Worm (Caenorhabditis elegans) whole organism, L4 larva: ENCODE results near the gene C34H4.2.

Source experiments
- D1046.2 ChIP-seq: fragments of 200-800 bp; sonication (Bioruptor generic); IDR thresholded peaks from 2 replicates; pipeline ENCODE4 v1.3.6; 2022; ENCODE audit warnings: missing genetic modification characterization, missing compliant biosample characterization
- F10B5.3 ChIP-seq: sonication (generic microtip); optimal IDR thresholded peaks from 2 replicates; lab custom pipeline; 2016; ENCODE audit warnings: mild to moderate bottlenecking, missing genetic modification characterization, missing compliant biosample characterization
- F26F4.8 ChIP-seq: fragments of 200-800 bp; sonication (Bioruptor generic); conservative IDR thresholded peaks from 2 replicates; pipeline ENCODE4 v1.3.6; 2022; ENCODE audit warnings: missing genetic modification characterization, missing compliant biosample characterization
- F49E8.2 ChIP-seq: sonication (generic microtip); optimal IDR thresholded peaks from 2 replicates; lab custom pipeline; 2016; ENCODE audit warnings: missing compliant biosample characterization, mild to moderate bottlenecking, missing genetic modification characterization, borderline replicate concordance
- ZK546.5 ChIP-seq, 2 experiments: sonication (generic microtip); optimal IDR thresholded peaks; 2 replicates each; lab custom pipeline; 2017; ENCODE audit warnings: missing biosample characterization in 2 of 2, missing genetic modification characterization in 2 of 2
- aha-1 ChIP-seq: fragments of 150-350 bp; peaks from one replicate; lab custom pipeline; 2014; ENCODE audit warnings: missing biosample characterization, missing genetic modification characterization
- ama-1 ChIP-seq: fragments of 150-350 bp; optimal IDR thresholded peaks from 2 replicates; lab custom pipeline; 2014; ENCODE audit warnings: inconsistent platforms, mixed read lengths
- arid-1 ChIP-seq: fragments of 200-800 bp; sonication (Bioruptor generic); conservative IDR thresholded peaks from 2 replicates; pipeline ENCODE4 v1.3.6; 2022; ENCODE audit warnings: missing genetic modification reagents, missing genetic modification characterization, missing compliant biosample characterization
- ceh-28 ChIP-seq: fragments of 150-350 bp; optimal IDR thresholded peaks from 2 replicates; lab custom pipeline; 2014; ENCODE audit warnings: missing biosample characterization, missing genetic modification reagents, missing genetic modification characterization
- daf-8 ChIP-seq: fragments of 200-800 bp; sonication (Bioruptor generic); IDR thresholded peaks from 2 replicates; pipeline ENCODE4 v1.3.6; 2022; ENCODE audit warnings: missing genetic modification characterization, missing compliant biosample characterization
- dmd-9 ChIP-seq: fragments of 200-800 bp; sonication (Bioruptor generic); IDR thresholded peaks from 2 replicates; pipeline ENCODE4 v1.3.6; 2022; ENCODE audit warnings: missing genetic modification reagents, missing genetic modification characterization, missing compliant biosample characterization
- dpl-1 ChIP-seq: fragments of 150-350 bp; optimal IDR thresholded peaks from 2 replicates; lab custom pipeline; 2014; ENCODE audit warnings: missing biosample characterization, missing genetic modification reagents, missing genetic modification characterization
- egl-43 ChIP-seq: fragments of 200-800 bp; sonication (Bioruptor generic); IDR thresholded peaks from 2 replicates; pipeline ENCODE4 v1.3.6; 2022; ENCODE audit warnings: missing genetic modification reagents, missing genetic modification characterization, missing compliant biosample characterization
- hif-1 ChIP-seq, 2 experiments: sonication (generic microtip); optimal IDR thresholded peaks; 2 replicates each; lab custom pipeline; 2016 to 2017; ENCODE audit warnings: missing compliant biosample characterization in 2 of 2, missing genetic modification characterization in 2 of 2, missing genetic modification reagents in 2 of 2, missing genotype in 2 of 2, mild to moderate bottlenecking in 1 of 2
- lin-29 ChIP-seq: fragments of 200-800 bp; sonication (Bioruptor generic); IDR thresholded peaks from 2 replicates; pipeline ENCODE4 v1.3.6; 2022; ENCODE audit warnings: missing genetic modification reagents, missing genetic modification characterization, missing compliant biosample characterization
- lsy-2 ChIP-seq, 2 experiments: fragments of 150-350 bp in 1 of 2; sonication (generic microtip) in 1 of 2; optimal IDR thresholded peaks; 2 replicates each; lab custom pipeline; 2014 to 2017; ENCODE audit warnings: missing biosample characterization in 2 of 2, missing genetic modification characterization in 2 of 2
- madf-5 ChIP-seq, 2 experiments: fragments of 200-800 bp; sonication (Bioruptor generic); IDR thresholded peaks; 2 replicates each; pipeline ENCODE4 v1.3.6; 2022; ENCODE audit warnings: missing compliant biosample characterization in 2 of 2, missing genetic modification characterization in 2 of 2
- mep-1 ChIP-seq: fragments of 150-350 bp; sonication (generic microtip); optimal IDR thresholded peaks from 3 replicates; lab custom pipeline; 2014; ENCODE audit warnings: missing biosample characterization, missing genetic modification characterization
- mes-2 ChIP-seq: sonication (generic microtip); optimal IDR thresholded peaks from 2 replicates; lab custom pipeline; 2016; ENCODE audit warnings: missing genotype, mild to moderate bottlenecking, missing genetic modification characterization, missing compliant biosample characterization; ENCODE audit not compliant: poor library complexity, severe bottlenecking
- mxl-2 ChIP-seq: fragments of 200-800 bp; sonication (Bioruptor generic); conservative IDR thresholded peaks from 2 replicates; pipeline ENCODE4 v1.3.6; 2022; ENCODE audit warnings: missing genetic modification reagents, missing genetic modification characterization, missing compliant biosample characterization
- mxl-3 ChIP-seq: fragments of 200-800 bp; sonication (Bioruptor generic); optimal IDR thresholded peaks from 2 replicates; lab custom pipeline; 2018; ENCODE audit warnings: mild to moderate bottlenecking, missing genetic modification characterization, missing compliant biosample characterization
- nhr-111 ChIP-seq: fragments of 200-800 bp; sonication (Bioruptor generic); optimal IDR thresholded peaks from 2 replicates; lab custom pipeline; 2018; ENCODE audit warnings: mild to moderate bottlenecking, missing genetic modification characterization, missing compliant biosample characterization
- nhr-25 ChIP-seq: sonication (generic microtip); optimal IDR thresholded peaks from 2 replicates; lab custom pipeline; 2017; ENCODE audit warnings: missing genetic modification characterization, mild to moderate bottlenecking, missing compliant biosample characterization, antibody characterized with exemption, moderate library complexity, borderline replicate concordance; ENCODE audit not compliant: insufficient read depth
- nhr-77 ChIP-seq: fragments of 150-350 bp; optimal IDR thresholded peaks from 2 replicates; lab custom pipeline; 2014; ENCODE audit warnings: missing biosample characterization, missing genetic modification characterization
- pha-4 ChIP-seq, 2 experiments: fragments of 150-350 bp in 1 of 2; fragments of 200-800 bp in 1 of 2; sonication (Bioruptor generic) in 1 of 2; IDR thresholded peaks in 1 of 2; optimal IDR thresholded peaks in 1 of 2; 2 replicates each; pipeline versions ENCODE4 v1.3.6 to Lab custom; 2014 to 2022; ENCODE audit warnings: missing genetic modification characterization in 2 of 2, missing genetic modification reagents in 2 of 2, missing biosample characterization in 1 of 2, missing compliant biosample characterization in 1 of 2
- php-3 ChIP-seq: fragments of 200-800 bp; sonication (Bioruptor generic); IDR thresholded peaks from 2 replicates; pipeline ENCODE4 v1.3.6; 2022; ENCODE audit warnings: missing genetic modification reagents, missing genetic modification characterization, missing compliant biosample characterization
- pqm-1 ChIP-seq: sonication (generic microtip); optimal IDR thresholded peaks from 2 replicates; lab custom pipeline; 2017; ENCODE audit warnings: missing biosample characterization, missing genetic modification characterization
- rbr-2 ChIP-seq: sonication (generic microtip); optimal IDR thresholded peaks from 2 replicates; lab custom pipeline; 2016; ENCODE audit warnings: missing genotype, missing genetic modification characterization, missing compliant biosample characterization
- set-16 ChIP-seq: fragments of 200-800 bp; sonication (Bioruptor generic); IDR thresholded peaks from 2 replicates; pipeline ENCODE4 v1.3.6; 2022; ENCODE audit warnings: missing genetic modification reagents, missing genetic modification characterization, missing compliant biosample characterization
- skn-1 ChIP-seq: fragments of 150-350 bp; optimal IDR thresholded peaks from 2 replicates; lab custom pipeline; 2014; ENCODE audit warnings: missing biosample characterization, missing genetic modification characterization
- snpc-4 ChIP-seq: fragments of 150-350 bp; optimal IDR thresholded peaks from 2 replicates; lab custom pipeline; 2014; ENCODE audit warnings: missing biosample characterization, missing genetic modification characterization
- spr-3 ChIP-seq: fragments of 200-800 bp; sonication (Bioruptor generic); optimal IDR thresholded peaks from 2 replicates; lab custom pipeline; 2018; ENCODE audit warnings: mild to moderate bottlenecking, missing genetic modification characterization, missing compliant biosample characterization
- tra-1 ChIP-seq: fragments of 200-800 bp; sonication (Bioruptor generic); IDR thresholded peaks from 2 replicates; pipeline ENCODE4 v1.3.6; 2022; ENCODE audit warnings: missing genetic modification reagents, missing genetic modification characterization, missing compliant biosample characterization
- unc-39 ChIP-seq: sonication (generic microtip); optimal IDR thresholded peaks from 2 replicates; lab custom pipeline; 2017; ENCODE audit warnings: missing biosample characterization, missing genetic modification characterization
- zfp-2 ChIP-seq: sonication (generic microtip); optimal IDR thresholded peaks from 2 replicates; lab custom pipeline; 2016; ENCODE audit warnings: mild to moderate bottlenecking, missing genetic modification characterization, missing compliant biosample characterization
- zfp-3 ChIP-seq: fragments of 200-800 bp; sonication (Bioruptor generic); conservative IDR thresholded peaks from 2 replicates; pipeline ENCODE4 v1.3.6; 2022; ENCODE audit warnings: missing genetic modification reagents, missing genetic modification characterization, missing compliant biosample characterization
- ztf-11 ChIP-seq: fragments of 150-350 bp; optimal IDR thresholded peaks from 2 replicates; lab custom pipeline; 2014; ENCODE audit warnings: missing biosample characterization, missing genetic modification characterization

The C34H4.2 gene

DNA sequence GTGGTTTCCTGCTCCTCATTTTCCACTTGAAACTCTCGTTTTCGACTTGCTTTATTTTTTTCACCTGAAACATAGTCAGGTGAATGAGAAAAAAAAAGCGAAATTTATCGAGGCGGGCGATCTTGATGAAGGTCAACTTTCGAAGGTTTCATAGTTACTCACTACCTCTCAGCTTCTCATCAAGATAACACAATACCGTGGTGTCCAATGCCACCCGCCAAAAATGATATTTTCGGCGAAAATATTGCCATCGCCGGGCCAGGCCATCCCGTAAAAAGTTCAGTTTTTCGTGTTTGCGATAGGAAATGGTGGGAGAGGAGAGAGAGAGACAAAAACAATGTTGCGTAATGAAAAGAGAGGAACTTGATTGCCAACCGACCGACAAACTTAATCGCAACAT is 6.4 kb upstream of the C34H4.2 start:
- TF ChIP-seq mep-1 (no peak), zfp-3 (GFP tag; lab: Robert Waterston, UW) (no peak)

DNA sequence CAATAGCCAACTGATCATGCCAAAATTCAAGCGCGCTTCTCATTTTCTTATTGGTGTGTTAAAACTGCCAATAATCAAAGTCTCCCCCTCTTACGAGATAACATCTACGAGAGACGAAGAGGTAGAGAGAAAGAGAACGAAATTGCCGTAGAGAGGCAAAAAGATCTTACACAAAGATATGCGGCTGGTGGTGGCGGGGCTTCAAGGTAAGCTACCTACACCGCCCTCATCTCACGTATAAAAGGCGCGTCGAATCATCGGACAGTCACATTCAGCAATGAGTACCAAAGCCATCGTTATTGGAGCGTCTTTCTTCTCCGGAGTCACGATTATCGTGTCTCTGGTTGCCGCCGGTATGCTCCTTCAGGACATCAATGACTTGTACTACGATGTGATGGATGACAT is 5.1 kb upstream of the C34H4.2 start, which contains the start of gene col-107:
TSS of gene col-107 (plus strand) at position 265 of the 405 bp plus-strand sequence.
- peak; percentile 16 for TF ChIP-seq mes-2 (tag; lab: Kevin White, UChicago)
- peak; percentile 1 for TF ChIP-seq nhr-25
- 0 out of 2 replicates have a peak, but pooled peaks have one; percentile 11 for TF ChIP-seq arid-1 (GFP tag; lab: Robert Waterston, UW)
- TF ChIP-seq aha-1 (tag; lab: Kevin White, UChicago) = peak; percentile 70
- TF ChIP-seq dpl-1 = no peak
- TF ChIP-seq hif-1 (tag; optimal IDR thresholded peaks at IDR 0.05; lab: Kevin White, UChicago) = no peak
- peak; percentile 85 for TF ChIP-seq ama-1
- 0 out of 2 replicates have a peak, but pooled peaks have one; percentile 9 for TF ChIP-seq F26F4.8 (GFP tag; lab: Robert Waterston, UW)
- TF ChIP-seq pqm-1 = no peak
- TF ChIP-seq, all 104 proteins: peak for 6

DNA sequence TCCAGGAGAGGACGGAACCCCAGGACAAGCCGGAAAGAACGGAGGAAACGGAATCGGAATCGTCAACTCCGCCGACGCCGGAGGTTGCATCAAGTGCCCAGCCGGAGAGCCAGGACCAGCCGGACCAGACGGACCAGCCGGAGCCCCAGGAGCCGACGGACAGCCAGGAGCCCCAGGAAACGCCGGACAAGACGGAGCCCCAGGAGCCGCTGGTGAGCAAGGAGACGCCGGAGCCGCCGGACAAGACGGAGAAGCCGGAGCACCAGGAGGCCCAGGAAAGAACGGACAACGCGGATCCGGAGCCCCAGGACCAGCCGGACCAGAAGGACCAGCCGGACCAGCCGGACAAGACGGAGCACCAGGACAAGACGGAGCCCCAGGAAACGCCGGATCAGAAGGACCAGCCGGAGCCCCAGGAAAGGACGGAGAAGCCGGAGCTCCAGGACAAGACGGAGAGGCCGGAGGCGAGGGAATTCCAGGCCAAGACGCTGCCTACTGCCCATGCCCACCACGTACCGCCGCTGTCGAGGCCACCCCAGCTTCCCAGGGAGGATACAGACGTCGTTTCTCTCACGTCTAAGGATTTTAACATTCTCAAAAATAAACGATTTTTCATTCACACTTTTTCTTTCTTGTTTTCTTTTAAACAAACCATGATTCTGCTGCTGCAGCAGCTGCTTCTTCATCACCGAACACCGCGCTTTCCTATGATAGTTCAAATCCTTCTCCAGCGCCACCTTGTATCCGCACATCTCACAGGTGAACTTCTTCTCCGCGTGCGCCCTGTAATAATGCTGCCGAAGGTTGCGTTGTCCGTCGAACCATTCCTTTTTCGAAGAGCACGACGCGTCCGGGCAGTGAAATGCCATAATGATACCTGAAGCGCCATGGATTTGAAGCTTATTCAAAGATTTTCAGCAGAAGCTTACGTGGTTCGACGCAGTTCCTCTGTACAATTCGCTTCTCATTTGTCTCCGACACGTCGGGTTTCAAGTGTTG is 4.2 kb upstream of the C34H4.2 start:
- TF ChIP-seq mes-2 (tag; lab: Kevin White, UChicago) (peak; percentile 5), D1046.2 (GFP tag; lab: Robert Waterston, UW) (no peak), tra-1 (GFP tag; lab: Robert Waterston, UW) (0 out of 2 replicates have a peak, but pooled peaks have one; percentile 17), pha-4 (GFP tag; IDR thresholded peaks at IDR 0.05; lab: Robert Waterston, UW) (peak; percentile 83; the same call in 1 of the 2 replicates), pha-4 (tag; optimal IDR thresholded peaks at IDR 0.05; lab: Kevin White, UChicago) (no peak), aha-1 (tag; lab: Kevin White, UChicago) (peak; percentile 84), pqm-1 (no peak), ztf-11 (no peak), F10B5.3 (no peak), ama-1 (peak; percentile 85), nhr-111 (GFP tag; lab: Kevin White, UChicago) (peak; percentile 9), mxl-2 (GFP tag; lab: Robert Waterston, UW) (no peak), set-16 (GFP tag; lab: Robert Waterston, UW) (peak; percentile 99), madf-5 (GFP tag; IDR thresholded peaks at IDR 0.05; lab: Robert Waterston, UW) (peak in 1 of 2 experiments; percentile 100; a peak in 2 of 4 replicates), dmd-9 (no peak), rbr-2 (tag; lab: Kevin White, UChicago) (peak; percentile 41), egl-43 (peak; percentile 50; the same call in 1 of the 2 replicates), mxl-3 (GFP tag; lab: Kevin White, UChicago) (peak; percentile 9), nhr-77 (no peak), spr-3 (GFP tag; lab: Kevin White, UChicago) (no peak)

DNA sequence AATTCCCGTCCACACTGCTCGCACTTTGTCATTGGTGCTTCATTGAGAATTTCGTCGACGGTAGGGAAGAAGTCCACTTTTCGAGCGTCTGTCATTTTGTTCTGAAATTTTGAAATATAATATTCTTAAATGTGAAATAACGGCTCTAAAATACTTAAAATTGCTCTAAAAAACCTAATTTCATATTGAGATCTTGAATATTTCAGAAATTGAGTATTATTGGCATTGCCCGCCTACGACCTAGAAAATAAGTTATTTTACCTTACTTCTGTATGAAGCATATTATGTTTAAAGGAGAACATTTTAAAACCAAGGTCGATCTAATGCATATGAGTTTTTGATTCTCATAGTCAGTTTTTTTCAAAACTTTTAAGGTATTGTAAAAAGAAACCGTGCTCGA is 3.4 kb upstream of the C34H4.2 start, which contains the start of gene C34H4.5:
TSS of gene C34H4.5 (minus strand) at position 101 of the 400 bp plus-strand sequence.
- TF ChIP-seq skn-1 (tag; lab: Kevin White, UChicago) = no peak
- no peak for TF ChIP-seq F49E8.2 (tag; lab: Kevin White, UChicago)
- no peak for TF ChIP-seq zfp-2
- TF ChIP-seq unc-39 (tag; lab: Kevin White, UChicago) = no peak
- no peak for TF ChIP-seq pqm-1
- no peak for TF ChIP-seq php-3 (GFP tag; lab: Robert Waterston, UW)
- TF ChIP-seq snpc-4 (tag; lab: Kevin White, UChicago) = no peak
- no peak for TF ChIP-seq ceh-28
- no peak for TF ChIP-seq ZK546.5 (tag; optimal IDR thresholded peaks at IDR 0.05; lab: Kevin White, UChicago)
- no peak for TF ChIP-seq nhr-111 (GFP tag; lab: Kevin White, UChicago)
- TF ChIP-seq lin-29 (GFP tag; lab: Robert Waterston, UW) = no peak
- TF ChIP-seq daf-8 (GFP tag; lab: Robert Waterston, UW) = no peak
- no peak for TF ChIP-seq lsy-2 (tag; optimal IDR thresholded peaks at IDR 0.05; lab: Kevin White, UChicago)
